Fruit fly (Drosophila melanogaster) whole organism, embryonic: ENCODE results near the gene CG9928.
A peak's percentile ranks its signal among the peaks of the same experiment; 100 is the strongest.

Experiments used
- Adf1 ChIP-seq: fragments of 200-800 bp; sonication (Bioruptor generic); IDR thresholded peaks from 2 replicates; pipeline ENCODE4 v1.3.6; 2022; ENCODE audit warnings: missing biosample characterization, missing genetic modification characterization
- Awh ChIP-seq: fragments of 200-800 bp; sonication (Bioruptor generic); IDR thresholded peaks from 2 replicates; pipeline ENCODE4, ENCODE4 v1.3.6; 2022; ENCODE audit warnings: missing biosample characterization, missing genetic modification characterization
- C15 ChIP-seq: fragments of 200-800 bp; sonication (Bioruptor generic); IDR thresholded peaks from 3 replicates; pipeline ENCODE4 v1.3.6; 2022; ENCODE audit warnings: missing biosample characterization, missing genetic modification characterization
- CG1024 ChIP-seq: fragments of 200-800 bp; sonication (Bioruptor generic); IDR thresholded peaks from 2 replicates; pipeline ENCODE4 v1.3.6; 2022; ENCODE audit warnings: missing biosample characterization, missing genetic modification characterization
- CG11560 ChIP-seq: fragments of 200-800 bp; sonication (Bioruptor generic); IDR thresholded peaks from 3 replicates; pipeline ENCODE4 v1.3.6; 2022; ENCODE audit warnings: missing biosample characterization, missing genetic modification characterization
- CG13296 ChIP-seq: fragments of 200-800 bp; sonication (Bioruptor generic); optimal IDR thresholded peaks from 3 replicates; lab custom pipeline; 2018; ENCODE audit warnings: missing biosample characterization, mild to moderate bottlenecking, missing genetic modification characterization
- CG14441 ChIP-seq: fragments of 200-800 bp; sonication (Bioruptor generic); IDR thresholded peaks from 2 replicates; pipeline ENCODE4 v1.3.6; 2022; ENCODE audit warnings: missing biosample characterization, missing genetic modification characterization
- CG16815 ChIP-seq: fragments of 200-800 bp; sonication (Bioruptor generic); optimal IDR thresholded peaks from 3 replicates; lab custom pipeline; 2017; ENCODE audit warnings: missing biosample characterization, mild to moderate bottlenecking, missing genetic modification characterization
- CG17612 ChIP-seq: fragments of 200-800 bp; sonication (Bioruptor generic); IDR thresholded peaks from 2 replicates; pipeline ENCODE4 v1.3.6; 2022; ENCODE audit warnings: missing biosample characterization, missing genetic modification characterization
- CG2889 ChIP-seq: fragments of 200-800 bp; sonication (Bioruptor generic); IDR thresholded peaks from 3 replicates; pipeline ENCODE4 v1.3.6; 2022; ENCODE audit warnings: missing biosample characterization, missing genetic modification characterization
- CG32532 ChIP-seq: fragments of 200-800 bp; sonication (Bioruptor generic); IDR thresholded peaks from 2 replicates; pipeline ENCODE4 v1.3.6; 2022; ENCODE audit warnings: missing biosample characterization, missing genetic modification characterization
- CG34224 ChIP-seq: fragments of 200-800 bp; sonication (Bioruptor generic); IDR thresholded peaks from 3 replicates; pipeline ENCODE4 v1.3.6; 2022; ENCODE audit warnings: missing biosample characterization, missing genetic modification characterization; ENCODE audit not compliant: partially characterized antibody
- CG5180 ChIP-seq: fragments of 200-800 bp; sonication (Bioruptor generic); optimal IDR thresholded peaks from 3 replicates; lab custom pipeline; 2017; ENCODE audit warnings: missing biosample characterization, missing genetic modification characterization, mild to moderate bottlenecking, moderate library complexity, missing genetic modification reagents
- CG6654 ChIP-seq: fragments of 200-800 bp; sonication (Bioruptor generic); optimal IDR thresholded peaks from 2 replicates; lab custom pipeline; 2017; ENCODE audit warnings: missing biosample characterization, mild to moderate bottlenecking, missing genetic modification characterization
- CG7372 ChIP-seq: fragments of 200-800 bp; sonication (Bioruptor generic); IDR thresholded peaks from 2 replicates; pipeline ENCODE4 v1.3.6; 2022; ENCODE audit warnings: missing biosample characterization, missing genetic modification characterization
- CG8765 ChIP-seq: fragments of 200-800 bp; sonication (Bioruptor generic); IDR thresholded peaks from 2 replicates; pipeline ENCODE4 v1.3.6; 2022; ENCODE audit warnings: missing biosample characterization, missing genetic modification characterization
- CG8924 ChIP-seq: fragments of 200-800 bp; optimal IDR thresholded peaks from 3 replicates; lab custom pipeline; 2019; ENCODE audit warnings: missing biosample characterization, mild to moderate bottlenecking, missing genetic modification characterization, moderate library complexity
- CTCF ChIP-seq: fragments of 200-800 bp; sonication (Bioruptor generic); optimal IDR thresholded peaks from 2 replicates; lab custom pipeline; 2017; ENCODE audit warnings: missing biosample characterization, mild to moderate bottlenecking, missing genetic modification characterization, moderate library complexity
- D ChIP-seq, 2 experiments: fragments of 200-800 bp in 1 of 2; fragments of >200 bp in 1 of 2; sonication (Bioruptor generic) in 1 of 2; optimal IDR thresholded peaks; 2 replicates in 1 of 2; 3 replicates in 1 of 2; lab custom pipeline; 2017; ENCODE audit warnings: mild to moderate bottlenecking in 1 of 2, missing biosample characterization in 1 of 2, missing genetic modification characterization in 1 of 2, missing genetic modification reagents in 1 of 2
- Dbx ChIP-seq: fragments of 200-800 bp; sonication (Bioruptor generic); IDR thresholded peaks from 3 replicates; pipeline ENCODE4 v1.3.6; 2022; ENCODE audit warnings: missing biosample characterization, missing genetic modification characterization
- Dref ChIP-seq: fragments of 200-800 bp; sonication (Bioruptor generic); IDR thresholded peaks from 2 replicates; pipeline ENCODE4 v1.3.6; 2022; ENCODE audit warnings: missing biosample characterization, missing genetic modification characterization
- Ets97D ChIP-seq: fragments of 200-800 bp; sonication (Bioruptor generic); optimal IDR thresholded peaks from 3 replicates; lab custom pipeline; 2016; ENCODE audit warnings: missing biosample characterization, missing genetic modification characterization
- Fer1 ChIP-seq: fragments of 200-800 bp; sonication (Bioruptor generic); optimal IDR thresholded peaks from 2 replicates; lab custom pipeline; 2017; ENCODE audit warnings: missing biosample characterization, mild to moderate bottlenecking, missing genetic modification characterization
- HLH54F ChIP-seq: fragments of 200-800 bp; sonication (Bioruptor generic); optimal IDR thresholded peaks from 3 replicates; lab custom pipeline; 2016; ENCODE audit warnings: missing biosample characterization, missing genetic modification characterization
- Hand ChIP-seq: fragments of 200-800 bp; sonication (Bioruptor generic); optimal IDR thresholded peaks from 2 replicates; lab custom pipeline; 2017; ENCODE audit warnings: mild to moderate bottlenecking, missing biosample characterization, missing genetic modification reagents, missing genetic modification characterization
- Hey ChIP-seq: fragments of 200-800 bp; sonication (Bioruptor generic); optimal IDR thresholded peaks from 3 replicates; lab custom pipeline; 2018; ENCODE audit warnings: missing biosample characterization, mild to moderate bottlenecking, missing genetic modification characterization
- HmgD ChIP-seq: fragments of 200-800 bp; sonication (Bioruptor generic); optimal IDR thresholded peaks from 3 replicates; lab custom pipeline; 2016; ENCODE audit warnings: missing biosample characterization, missing genetic modification characterization
- Hsf ChIP-seq: fragments of 200-800 bp; sonication (Bioruptor generic); optimal IDR thresholded peaks from 3 replicates; lab custom pipeline; 2016; ENCODE audit warnings: missing biosample characterization, missing genetic modification characterization
- Opbp ChIP-seq: fragments of 200-800 bp; sonication (Bioruptor generic); IDR thresholded peaks from 3 replicates; pipeline ENCODE4 v1.3.6; 2022; ENCODE audit warnings: missing biosample characterization, missing genetic modification characterization; ENCODE audit not compliant: partially characterized antibody
- Optix ChIP-seq: fragments of 200-800 bp; sonication (Bioruptor generic); IDR thresholded peaks from 3 replicates; pipeline ENCODE4 v1.3.6; 2022; ENCODE audit warnings: missing biosample characterization, missing genetic modification characterization
- Scr ChIP-seq: fragments of 200-800 bp; sonication (Bioruptor generic); IDR thresholded peaks from 2 replicates; pipeline ENCODE4 v1.3.6; 2022; ENCODE audit warnings: missing biosample characterization, missing genetic modification characterization; ENCODE audit not compliant: partially characterized antibody
- Sox100B ChIP-seq: fragments of 200-800 bp; sonication (Bioruptor generic); optimal IDR thresholded peaks from 3 replicates; lab custom pipeline; 2018; ENCODE audit warnings: missing biosample characterization, mild to moderate bottlenecking, missing genetic modification characterization
- ac ChIP-seq: fragments of 200-800 bp; sonication (Bioruptor generic); optimal IDR thresholded peaks from 3 replicates; lab custom pipeline; 2017; ENCODE audit warnings: missing biosample characterization, mild to moderate bottlenecking, missing genetic modification characterization
- ap ChIP-seq: fragments of 200-800 bp; sonication (Bioruptor generic); IDR thresholded peaks from 2 replicates; pipeline ENCODE4 v1.3.6; 2022; ENCODE audit warnings: missing biosample characterization, missing genetic modification characterization
- bcd ChIP-seq: fragments of 200-800 bp; sonication (Bioruptor generic); optimal IDR thresholded peaks from 2 replicates; lab custom pipeline; 2017; ENCODE audit warnings: missing biosample characterization, mild to moderate bottlenecking, missing genetic modification characterization
- caup ChIP-seq: fragments of 200-800 bp; sonication (Bioruptor generic); optimal IDR thresholded peaks from 3 replicates; lab custom pipeline; 2017; ENCODE audit warnings: missing biosample characterization, mild to moderate bottlenecking, missing genetic modification characterization, moderate library complexity; ENCODE audit not compliant: severe bottlenecking
- chif ChIP-seq, 2 experiments: fragments of 200-800 bp; sonication (Bioruptor generic); optimal IDR thresholded peaks; 3 replicates each; lab custom pipeline; 2016; ENCODE audit warnings: missing biosample characterization in 2 of 2, missing genetic modification characterization in 2 of 2
- fd102C ChIP-seq: fragments of 200-800 bp; sonication (Bioruptor generic); optimal IDR thresholded peaks from 2 replicates; lab custom pipeline; 2018; ENCODE audit warnings: missing biosample characterization, mild to moderate bottlenecking, missing genetic modification characterization, moderate library complexity
- fd3F ChIP-seq: fragments of 200-800 bp; sonication (Bioruptor generic); optimal IDR thresholded peaks from 2 replicates; lab custom pipeline; 2018; ENCODE audit warnings: missing biosample characterization, mild to moderate bottlenecking, missing genetic modification characterization, moderate library complexity
- ftz-f1 ChIP-seq: fragments of 200-800 bp; sonication (Bioruptor generic); optimal IDR thresholded peaks from 2 replicates; lab custom pipeline; 2016; ENCODE audit warnings: missing biosample characterization, missing genetic modification characterization
- ind ChIP-seq: fragments of 200-800 bp; sonication (Bioruptor generic); optimal IDR thresholded peaks from 3 replicates; lab custom pipeline; 2016; ENCODE audit warnings: missing biosample characterization, missing genetic modification characterization
- jumu ChIP-seq: fragments of 200-800 bp; sonication (Bioruptor generic); optimal IDR thresholded peaks from 3 replicates; lab custom pipeline; 2016; ENCODE audit warnings: missing biosample characterization, missing genetic modification characterization
- mirr ChIP-seq: fragments of 200-800 bp; sonication (Bioruptor generic); optimal IDR thresholded peaks from 3 replicates; lab custom pipeline; 2018; ENCODE audit warnings: missing biosample characterization, mild to moderate bottlenecking, missing genetic modification characterization
- prd ChIP-seq, 3 experiments: fragments of >200 bp in 2 of 3; fragments of 200-800 bp in 1 of 3; sonication (Bioruptor generic) in 1 of 3; optimal IDR thresholded peaks in 2 of 3; IDR thresholded peaks in 1 of 3; 2 replicates in 2 of 3; 3 replicates in 1 of 3; pipeline versions ENCODE4 v1.3.6 to Lab custom; 2017 to 2022; ENCODE audit warnings: missing biosample characterization in 1 of 3, missing genetic modification characterization in 1 of 3
- rib ChIP-seq: fragments of 200-800 bp; sonication (Bioruptor generic); IDR thresholded peaks from 2 replicates; pipeline ENCODE4 v1.3.6; 2022; ENCODE audit warnings: missing biosample characterization, missing genetic modification characterization
- ro ChIP-seq: fragments of 200-800 bp; sonication (Bioruptor generic); IDR thresholded peaks from 2 replicates; pipeline ENCODE4 v1.3.6; 2022; ENCODE audit warnings: missing biosample characterization, missing genetic modification characterization
- sim ChIP-seq: fragments of 200-800 bp; sonication (Bioruptor generic); IDR thresholded peaks from 2 replicates; pipeline ENCODE4 v1.3.6; 2022; ENCODE audit warnings: missing biosample characterization, missing genetic modification characterization
- slbo ChIP-seq: fragments of 200-800 bp; sonication (Bioruptor generic); IDR thresholded peaks from 2 replicates; pipeline ENCODE4 v1.3.6; 2022; ENCODE audit warnings: missing biosample characterization, missing genetic modification characterization
- tio ChIP-seq: fragments of 200-800 bp; sonication (Bioruptor generic); optimal IDR thresholded peaks from 2 replicates; lab custom pipeline; 2017; ENCODE audit warnings: missing biosample characterization, missing genetic modification characterization, inconsistent platforms
- unpg ChIP-seq: fragments of 200-800 bp; sonication (Bioruptor generic); optimal IDR thresholded peaks from 3 replicates; lab custom pipeline; 2018; ENCODE audit warnings: missing biosample characterization, mild to moderate bottlenecking, missing genetic modification characterization, moderate library complexity
- zf30C ChIP-seq: fragments of 200-800 bp; sonication (Bioruptor generic); optimal IDR thresholded peaks from 3 replicates; lab custom pipeline; 2018; ENCODE audit warnings: missing biosample characterization, mild to moderate bottlenecking, missing genetic modification characterization

CG9928 gene

DNA sequence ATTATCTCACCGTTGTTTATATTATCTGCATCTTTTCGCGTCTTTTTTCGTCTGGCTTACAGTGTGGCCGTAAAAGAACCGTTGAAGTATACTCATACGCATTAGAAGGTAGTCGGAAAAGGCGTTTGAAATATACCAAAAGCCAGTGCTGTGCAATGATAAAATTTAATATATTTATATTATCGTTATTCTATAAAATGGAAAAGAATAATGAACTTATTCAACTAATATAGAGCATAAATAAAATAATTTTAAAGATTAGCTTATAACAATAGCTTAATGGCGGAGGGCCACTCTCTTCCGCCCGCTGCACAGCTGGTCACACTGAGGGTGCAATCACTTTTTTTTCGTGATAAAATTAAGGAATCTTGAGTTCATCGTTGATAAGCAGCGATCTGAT lies 49.2 kb upstream of the CG9928 start, which contains the start of the genes CG16974 and Edem2 (continued):
- TF ChIP-seq CG8924 (tag; lab: Kevin White, UChicago) (peak; percentile 69), mirr (GFP tag; lab: Kevin White, UChicago) (no peak), fd3F (peak; percentile 30), fd102C (no peak), rib (GFP tag; lab: Robert Waterston, UW) (peak; percentile 65), CG7372 (GFP tag; lab: Robert Waterston, UW) (peak; percentile 44; the same call in 1 of the 2 replicates), Hsf (GFP tag; lab: Kevin White, UChicago) (peak; percentile 63), CG2889 (GFP tag; lab: Robert Waterston, UW) (peak; percentile 40; the same call in 1 of the 3 replicates), Hey (no peak), C15 (GFP tag; lab: Robert Waterston, UW) (no peak), slbo (GFP tag; lab: Robert Waterston, UW) (peak; percentile 89), jumu (peak; percentile 3), CG5180 (GFP tag; lab: Kevin White, UChicago) (no peak), CG17612 (GFP tag; lab: Robert Waterston, UW) (no peak), CG32532 (peak; percentile 71), zf30C (no peak), ftz-f1 (peak; percentile 39), Dbx (peak; percentile 59; the same call in 2 of the 3 replicates), prd (optimal IDR thresholded peaks at IDR 0.05; lab: Kevin White, UChicago) (no peak), prd (GFP tag; IDR thresholded peaks at IDR 0.05; lab: Robert Waterston, UW) (peak; percentile 90), Adf1 (peak; percentile 34; the same call in 1 of the 2 replicates), sim (GFP tag; lab: Robert Waterston, UW) (no peak), CG6654 (no peak), Scr (peak; percentile 32), CG14441 (GFP tag; lab: Robert Waterston, UW) (peak; percentile 81), CG16815 (GFP tag; lab: Kevin White, UChicago) (peak; percentile 57), CTCF (GFP tag; lab: Kevin White, UChicago) (no peak), CG8765 (GFP tag; lab: Robert Waterston, UW) (peak; percentile 46; the same call in 1 of the 2 replicates), CG34224 (GFP tag; lab: Robert Waterston, UW) (no peak), CG11560 (tag; lab: Robert Waterston, UW) (peak; percentile 39; the same call in 1 of the 3 replicates), Awh (GFP tag; lab: Robert Waterston, UW) (peak; percentile 55), ro (GFP tag; lab: Robert Waterston, UW) (no peak), HmgD (GFP tag; lab: Kevin White, UChicago) (no peak), HLH54F (GFP tag; lab: Kevin White, UChicago) (peak; percentile 12), CG13296 (GFP tag; lab: Kevin White, UChicago) (no peak), ind (GFP tag; lab: Kevin White, UChicago) (peak; percentile 83), Fer1 (GFP tag; lab: Kevin White, UChicago) (peak; percentile 67), tio (GFP tag; lab: Kevin White, UChicago) (no peak), ac (GFP tag; lab: Kevin White, UChicago) (no peak), Dref (GFP tag; lab: Robert Waterston, UW) (no peak), D (optimal IDR thresholded peaks at IDR 0.05; lab: Kevin White, UChicago) (no peak), D (GFP tag; optimal IDR thresholded peaks at IDR 0.05; lab: Kevin White, UChicago) (no peak), Sox100B (GFP tag; lab: Kevin White, UChicago) (no peak), caup (GFP tag; lab: Kevin White, UChicago) (peak; percentile 64), unpg (GFP tag; lab: Kevin White, UChicago) (no peak), Ets97D (GFP tag; lab: Kevin White, UChicago) (peak; percentile 56), ap (GFP tag; lab: Robert Waterston, UW) (peak; percentile 63), chif (GFP tag; optimal IDR thresholded peaks at IDR 0.05; lab: Kevin White, UChicago) (peak in 1 of 2 experiments; percentile 40), CG1024 (GFP tag; lab: Robert Waterston, UW) (no peak), bcd (peak; percentile 70), Opbp (GFP tag; lab: Robert Waterston, UW) (no peak), Optix (peak; percentile 61; the same call in 1 of the 3 replicates), Hand (no peak)
